Fruit fly (Drosophila melanogaster): ENCODE results near the gene CG3868.

dm6 chr3L:14365440-14365839, 37.1 kb downstream of the CG3868 start:
- TF ChIP-seq CTCF (optimal IDR thresholded peaks at IDR 0.05) = peak; percentile 73 to 78
- TF ChIP-seq CG8478 (optimal IDR thresholded peaks at IDR 0.05) = no peak
